Worm (Caenorhabditis elegans) whole organism, mixed stage, embryonic: ENCODE data around the gene T02G5.7.
"Not testable (repeated sequence)": the region's sequence is repeated elsewhere in the genome, so short reads cannot be mapped to it uniquely, and the experiment has no call there.

Source experiments
- M03D4.4 ChIP-seq: sonication (generic microtip); optimal IDR thresholded peaks from 2 replicates; lab custom pipeline; 2017; ENCODE audit warnings: mild to moderate bottlenecking, missing genetic modification characterization, missing compliant biosample characterization
- blmp-1 ChIP-seq: fragments of 150-350 bp; optimal IDR thresholded peaks from 2 replicates; lab custom pipeline; 2014; ENCODE audit warnings: missing biosample characterization, missing genetic modification characterization
- ceh-39 ChIP-seq: fragments of 150-350 bp; optimal IDR thresholded peaks from 2 replicates; lab custom pipeline; 2014; ENCODE audit warnings: missing biosample characterization, missing genetic modification characterization
- ceh-43 ChIP-seq: fragments of 200-800 bp; sonication (Bioruptor generic); optimal IDR thresholded peaks from 2 replicates; lab custom pipeline; 2018; ENCODE audit warnings: mild to moderate bottlenecking, missing genetic modification characterization, moderate library complexity, missing compliant biosample characterization
- ceh-83 ChIP-seq: fragments of 200-800 bp; sonication (Bioruptor generic); optimal IDR thresholded peaks from 2 replicates; lab custom pipeline; 2018; ENCODE audit warnings: mild to moderate bottlenecking, missing genetic modification characterization, missing compliant biosample characterization
- ces-1 ChIP-seq: fragments of 150-350 bp; optimal IDR thresholded peaks from 2 replicates; lab custom pipeline; 2014; ENCODE audit warnings: missing biosample characterization, missing genetic modification reagents, missing genetic modification characterization
- cnd-1 ChIP-seq: fragments of 200-800 bp; sonication (Bioruptor generic); optimal IDR thresholded peaks from 2 replicates; lab custom pipeline; 2018; ENCODE audit warnings: mild to moderate bottlenecking, missing genetic modification characterization, missing compliant biosample characterization
- drap-1 ChIP-seq: fragments of 200-800 bp; sonication (Bioruptor generic); optimal IDR thresholded peaks from 3 replicates; lab custom pipeline; 2018; ENCODE audit warnings: mild to moderate bottlenecking, missing genetic modification characterization, missing compliant biosample characterization
- elt-1 ChIP-seq: sonication (generic microtip); optimal IDR thresholded peaks from 2 replicates; lab custom pipeline; 2017; ENCODE audit warnings: missing genetic modification characterization, mild to moderate bottlenecking, missing compliant biosample characterization, antibody characterized with exemption, moderate library complexity, borderline replicate concordance; ENCODE audit not compliant: insufficient read depth
- elt-3 ChIP-seq: fragments of 150-350 bp; optimal IDR thresholded peaks from 2 replicates; lab custom pipeline; 2014; ENCODE audit warnings: missing biosample characterization, missing genetic modification characterization
- flh-1 ChIP-seq: fragments of 200-800 bp; sonication (Bioruptor generic); optimal IDR thresholded peaks from 2 replicates; lab custom pipeline; 2018; ENCODE audit warnings: mild to moderate bottlenecking, missing genetic modification characterization, moderate library complexity, missing compliant biosample characterization
- ham-2 ChIP-seq: fragments of 200-800 bp; sonication (Bioruptor generic); optimal IDR thresholded peaks from 2 replicates; lab custom pipeline; 2018; ENCODE audit warnings: mild to moderate bottlenecking, missing genetic modification characterization, missing compliant biosample characterization
- hlh-1 ChIP-seq: fragments of 150-350 bp; optimal IDR thresholded peaks from 2 replicates; lab custom pipeline; 2014; ENCODE audit warnings: missing biosample characterization, missing genetic modification reagents, missing genetic modification characterization
- lin-32 ChIP-seq: fragments of 200-800 bp; sonication (Bioruptor generic); optimal IDR thresholded peaks from 2 replicates; lab custom pipeline; 2018; ENCODE audit warnings: mild to moderate bottlenecking, missing genetic modification characterization, missing compliant biosample characterization
- lsy-2 ChIP-seq: fragments of 150-350 bp; optimal IDR thresholded peaks from 2 replicates; lab custom pipeline; 2014; ENCODE audit warnings: missing biosample characterization, missing genetic modification characterization
- mab-5 ChIP-seq: fragments of 150-350 bp; optimal IDR thresholded peaks from 2 replicates; lab custom pipeline; 2014; ENCODE audit warnings: missing biosample characterization, missing genetic modification characterization
- mep-1 ChIP-seq: fragments of 150-350 bp; optimal IDR thresholded peaks from 2 replicates; lab custom pipeline; 2017; ENCODE audit warnings: missing biosample characterization, missing genetic modification reagents, missing genetic modification characterization, inconsistent platforms
- mls-2 ChIP-seq: sonication (generic microtip); optimal IDR thresholded peaks from 2 replicates; lab custom pipeline; 2016; ENCODE audit warnings: mild to moderate bottlenecking, missing genetic modification characterization, moderate library complexity, missing compliant biosample characterization
- nhr-12 ChIP-seq: fragments of 150-350 bp; optimal IDR thresholded peaks from 2 replicates; lab custom pipeline; 2014; ENCODE audit warnings: missing biosample characterization, missing genetic modification characterization
- nhr-2 ChIP-seq: fragments of 150-350 bp; optimal IDR thresholded peaks from 2 replicates; lab custom pipeline; 2014; ENCODE audit warnings: missing biosample characterization, missing genetic modification characterization
- nhr-237 ChIP-seq: fragments of 150-350 bp; optimal IDR thresholded peaks from 2 replicates; lab custom pipeline; 2014; ENCODE audit warnings: missing biosample characterization, missing genetic modification characterization
- nhr-28 ChIP-seq: fragments of 150-350 bp; optimal IDR thresholded peaks from 2 replicates; lab custom pipeline; 2014; ENCODE audit warnings: missing biosample characterization, missing genetic modification characterization
- nhr-76 ChIP-seq: sonication (generic microtip); optimal IDR thresholded peaks from 2 replicates; lab custom pipeline; 2017; ENCODE audit warnings: missing biosample characterization, missing genetic modification characterization
- sem-2 ChIP-seq: fragments of 200-800 bp; sonication (Bioruptor generic); optimal IDR thresholded peaks from 2 replicates; lab custom pipeline; 2018; ENCODE audit warnings: mild to moderate bottlenecking, missing genetic modification characterization, missing compliant biosample characterization
- snpc-4 ChIP-seq: fragments of 150-350 bp; optimal IDR thresholded peaks from 2 replicates; lab custom pipeline; 2014; ENCODE audit warnings: missing biosample characterization, missing genetic modification characterization
- sptf-1 ChIP-seq: sonication (generic microtip); optimal IDR thresholded peaks from 2 replicates; lab custom pipeline; 2017; ENCODE audit warnings: mild to moderate bottlenecking, missing genetic modification characterization, moderate library complexity, missing compliant biosample characterization
- tbx-8 ChIP-seq: fragments of 200-800 bp; sonication (Bioruptor generic); optimal IDR thresholded peaks from 2 replicates; lab custom pipeline; 2018; ENCODE audit warnings: mild to moderate bottlenecking, missing genetic modification characterization, moderate library complexity, missing compliant biosample characterization
- unc-120 ChIP-seq: sonication (generic microtip); optimal IDR thresholded peaks from 2 replicates; lab custom pipeline; 2017; ENCODE audit warnings: missing genetic modification characterization, missing compliant biosample characterization; ENCODE audit not compliant: poor library complexity, severe bottlenecking
- unc-39 ChIP-seq: fragments of 150-350 bp; optimal IDR thresholded peaks from 2 replicates; lab custom pipeline; 2014; ENCODE audit warnings: missing biosample characterization, missing genetic modification characterization
- unc-62 ChIP-seq: fragments of 150-350 bp; optimal IDR thresholded peaks from 2 replicates; lab custom pipeline; 2014; ENCODE audit warnings: missing biosample characterization, missing genetic modification reagents, missing genetic modification characterization
- zip-8 ChIP-seq: fragments of 150-350 bp; optimal IDR thresholded peaks from 2 replicates; lab custom pipeline; 2014; ENCODE audit warnings: missing biosample characterization, missing genetic modification characterization
- ztf-11 ChIP-seq: fragments of 150-350 bp; optimal IDR thresholded peaks from 2 replicates; lab custom pipeline; 2014; ENCODE audit warnings: missing biosample characterization, missing genetic modification characterization

The T02G5.7 gene

DNA sequence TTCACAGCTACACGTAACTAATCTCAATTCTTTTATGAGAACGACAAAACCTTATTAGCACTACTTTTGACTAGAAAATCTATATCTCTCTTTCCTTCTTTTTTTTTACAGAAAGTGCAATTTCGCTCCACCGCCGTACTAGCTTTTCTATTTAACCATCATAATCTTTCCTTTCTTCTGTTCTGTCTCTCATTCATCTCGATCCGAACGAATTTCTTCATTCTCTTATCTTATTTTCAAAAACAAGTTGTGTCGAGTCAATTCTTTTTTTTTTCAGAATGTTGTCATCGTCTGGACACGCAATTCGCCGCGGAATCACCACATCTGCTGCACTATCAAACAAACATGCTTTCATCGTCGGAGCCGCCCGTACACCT, 1.9 kb upstream of the T02G5.7 start, which contains the start of gene kat-1:
Gene kat-1 (plus strand): TSS at position 278 of the 377 bp plus-strand sequence.
- TF ChIP-seq elt-1 (tag; lab: Kevin White, UChicago), result no peak
- TF ChIP-seq ham-2 (GFP tag; lab: Kevin White, UChicago), result no peak
- no peak for TF ChIP-seq flh-1 (GFP tag; lab: Kevin White, UChicago)
- no peak for TF ChIP-seq ceh-83 (GFP tag; lab: Kevin White, UChicago)
- no peak for TF ChIP-seq mls-2
- no peak for TF ChIP-seq unc-120 (tag; lab: Kevin White, UChicago)
- no peak for TF ChIP-seq nhr-28 (tag; lab: Kevin White, UChicago)
- no peak for TF ChIP-seq ceh-43 (GFP tag; lab: Kevin White, UChicago)
- no peak for TF ChIP-seq nhr-12 (tag; lab: Kevin White, UChicago)
- TF ChIP-seq hlh-1 (tag; lab: Kevin White, UChicago), result no peak
- no peak for TF ChIP-seq ces-1
- no peak for TF ChIP-seq mab-5 (tag; lab: Kevin White, UChicago)
- TF ChIP-seq M03D4.4 (tag; lab: Kevin White, UChicago), result no peak
- TF ChIP-seq snpc-4 (tag; lab: Kevin White, UChicago), result no peak
- TF ChIP-seq elt-3 (tag; lab: Kevin White, UChicago), result no peak
- no peak for TF ChIP-seq cnd-1 (tag; lab: Kevin White, UChicago)
- TF ChIP-seq unc-39 (tag; lab: Kevin White, UChicago), result no peak
- TF ChIP-seq sptf-1 (tag; lab: Kevin White, UChicago), result no peak
- TF ChIP-seq tbx-8 (GFP tag; lab: Kevin White, UChicago), result no peak

DNA sequence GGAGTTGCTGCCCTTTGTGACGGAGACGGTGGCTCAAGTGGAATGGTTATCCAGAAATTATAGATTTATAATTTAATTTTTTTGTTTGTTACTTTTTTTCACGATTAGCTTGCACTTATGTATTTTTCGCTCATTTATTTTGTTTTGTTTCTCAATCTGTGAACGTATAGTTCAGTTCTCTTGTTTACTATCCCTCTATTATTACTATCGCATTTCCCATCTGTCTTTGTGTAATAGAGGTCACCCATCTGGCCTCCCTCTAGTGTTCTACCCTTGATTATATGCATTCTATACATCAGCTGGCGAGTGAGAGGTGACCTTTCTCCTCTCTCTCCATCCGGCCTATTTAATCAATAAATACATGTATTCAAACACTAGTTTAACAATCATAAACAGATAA, 8.6 kb downstream of the T02G5.7 start, which contains the start of the genes T02G5.14 and T02G5.15:
Gene T02G5.14 (plus strand): TSS at position 301 of the 400 bp plus-strand sequence.
Gene T02G5.15 (plus strand): TSS at position 301 of the 400 bp plus-strand sequence.
- TF ChIP-seq lin-32; flh-1 (GFP tag; lab: Kevin White, UChicago); elt-3 (tag; lab: Kevin White, UChicago): not testable (repeated sequence)

- TF ChIP-seq nhr-2 (tag; lab: Kevin White, UChicago) (no peak), ces-1 (peak; percentile 9)
Observed at ce11 chrII:7090085-7090484, 14.7 kb downstream of the T02G5.7 start.

DNA sequence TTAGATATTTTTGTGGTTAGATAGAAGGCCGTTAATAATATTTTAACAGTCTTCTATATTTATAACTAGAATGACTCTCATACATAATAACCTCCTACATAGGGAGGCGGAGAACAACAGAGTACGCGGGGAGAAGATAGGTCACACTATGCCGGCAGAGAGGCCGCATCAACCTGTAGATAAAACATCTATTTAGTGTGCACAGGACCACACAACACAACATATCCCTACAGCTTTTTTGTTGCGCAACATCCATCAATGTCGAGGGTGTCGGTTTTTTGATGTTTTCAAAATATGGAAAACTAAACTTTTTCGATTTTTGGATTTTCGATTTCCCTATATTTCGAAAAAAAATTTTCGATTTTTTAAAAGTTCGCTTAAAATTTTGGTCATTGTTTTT, 15.4 kb downstream of the T02G5.7 start:
- peak; percentile 78 for TF ChIP-seq nhr-2 (tag; lab: Kevin White, UChicago)
- TF ChIP-seq tbx-8 (GFP tag; lab: Kevin White, UChicago), result no peak
- TF ChIP-seq zip-8 (tag; lab: Kevin White, UChicago), result peak; percentile 93
- TF ChIP-seq cnd-1 (tag; lab: Kevin White, UChicago), result peak; percentile 21
- TF ChIP-seq mep-1 (tag; lab: Kevin White, UChicago), result no peak
- no peak for TF ChIP-seq sem-2 (GFP tag; lab: Kevin White, UChicago)

DNA sequence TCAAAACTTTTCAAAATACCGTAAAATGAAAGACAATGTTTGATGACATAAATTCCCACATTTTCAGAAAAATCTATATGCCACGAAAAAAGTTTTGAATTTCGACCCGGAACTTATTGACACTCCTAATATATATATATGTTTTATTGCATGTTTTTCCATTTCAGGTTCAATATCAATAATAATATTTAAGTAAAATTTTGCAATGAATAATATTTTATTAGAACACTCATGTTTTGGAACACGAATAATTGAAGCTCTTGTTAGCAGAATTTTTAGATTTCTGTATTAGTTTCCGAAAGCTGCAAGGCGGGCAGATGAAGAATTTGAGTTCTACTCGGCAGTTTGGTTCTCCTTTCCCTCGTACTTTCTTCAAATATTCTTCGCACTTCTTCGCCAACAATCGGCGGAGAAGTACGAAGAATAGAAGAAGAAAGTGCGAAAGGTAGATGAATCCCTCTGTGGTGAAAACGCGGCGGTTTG, 18.0 kb downstream of the T02G5.7 start, which contains the start of gene T02G5.3:
Gene T02G5.3 (plus strand): TSS at position 51 of the 483 bp plus-strand sequence.
- TF ChIP-seq flh-1 (GFP tag; lab: Kevin White, UChicago) (no peak), nhr-76 (tag; lab: Kevin White, UChicago) (no peak), ham-2 (GFP tag; lab: Kevin White, UChicago) (no peak), sptf-1 (tag; lab: Kevin White, UChicago) (no peak), unc-120 (tag; lab: Kevin White, UChicago) (no peak), lsy-2 (tag; lab: Kevin White, UChicago) (no peak), nhr-12 (tag; lab: Kevin White, UChicago) (no peak), ceh-83 (GFP tag; lab: Kevin White, UChicago) (no peak), cnd-1 (tag; lab: Kevin White, UChicago) (no peak), ceh-39 (tag; lab: Kevin White, UChicago) (no peak), unc-62 (GFP tag; lab: Kevin White, UChicago) (no peak), mls-2 (no peak), drap-1 (no peak), nhr-2 (tag; lab: Kevin White, UChicago) (no peak), nhr-237 (tag; lab: Kevin White, UChicago) (no peak), ztf-11 (tag; lab: Kevin White, UChicago) (no peak), blmp-1 (tag; lab: Kevin White, UChicago) (no peak)
